Fruit fly (Drosophila melanogaster): ENCODE data around the gene Cont.

The Cont gene

dm6 chr3R:4378363-4379354, 2.4 kb upstream of the Cont start, which contains the start of gene Sfxn1-3 (continued):
- TF ChIP-seq esn (GFP tag; optimal IDR thresholded peaks at IDR 0.05) (peak; percentile 64), Lpt (GFP tag; optimal IDR thresholded peaks at IDR 0.05) (peak; percentile 7), ss (GFP tag; optimal IDR thresholded peaks at IDR 0.05) (peak in 1 of 2 experiments; percentile 66), CG7368 (GFP tag; optimal IDR thresholded peaks at IDR 0.05) (peak; percentile 46), salr (GFP tag; optimal IDR thresholded peaks at IDR 0.05) (peak in 1 of 2 experiments; percentile 4), CG8119 (GFP tag; IDR thresholded peaks at IDR 0.05) (peak; percentile 50; the same call in 2 of the 3 replicates), net (GFP tag; optimal IDR thresholded peaks at IDR 0.05) (peak; percentile 62), CG10669 (GFP tag; optimal IDR thresholded peaks at IDR 0.05) (no peak), CG16779 (tag; optimal IDR thresholded peaks at IDR 0.05) (no peak), Sox102F (GFP tag; optimal IDR thresholded peaks at IDR 0.05) (no peak)

DNA sequence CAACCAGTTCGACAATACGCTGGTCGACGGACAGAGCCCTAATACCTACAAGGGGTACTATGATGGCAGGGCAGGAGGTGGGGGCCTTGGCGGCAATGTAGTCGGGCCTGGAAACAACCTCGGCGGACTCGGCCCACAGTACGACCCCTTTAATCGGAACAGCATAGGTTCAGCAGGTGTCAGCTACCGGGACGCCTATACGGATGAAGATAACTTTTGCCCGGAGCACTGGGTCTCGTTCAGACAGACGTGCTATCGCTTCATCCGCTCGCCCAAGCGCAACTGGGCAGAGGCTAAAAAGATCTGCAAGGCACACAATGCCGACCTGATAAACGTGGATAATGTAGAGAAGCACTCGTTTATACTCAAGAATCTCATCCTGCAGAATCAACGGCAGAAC, 1.1 kb downstream of the Cont start:
- TF ChIP-seq vri (GFP tag; optimal IDR thresholded peaks at IDR 0.05) (no peak), svp (GFP tag) (peak; percentile 91), CG6163 (GFP tag; IDR thresholded peaks at IDR 0.05) (no peak)

DNA sequence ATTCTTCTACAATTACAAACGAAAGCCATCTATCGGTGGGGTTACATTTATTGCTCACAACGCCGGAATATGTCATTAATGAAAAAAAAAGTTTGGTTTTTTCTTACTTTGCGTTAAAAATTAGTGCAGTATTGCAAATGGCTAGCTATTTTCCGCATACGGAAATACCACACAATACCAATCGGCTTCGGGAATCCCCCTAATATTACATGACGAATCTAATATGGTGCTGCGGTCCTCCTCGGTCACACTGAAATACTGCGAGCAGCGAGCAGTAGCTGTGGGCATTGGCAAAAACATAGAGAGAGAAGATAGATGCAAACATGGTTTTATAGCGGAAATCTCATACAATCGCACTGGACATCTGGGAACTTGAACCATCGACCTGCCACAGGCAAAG, 6.4 kb downstream of the Cont start, which contains the start of gene tub:
tub (plus strand) TSS at position 253 of the 400 bp plus-strand sequence.
- TF ChIP-seq eg (GFP tag; IDR thresholded peaks at IDR 0.05) (no peak; the same call in 2 of the 3 replicates), Hr39 (GFP tag; optimal IDR thresholded peaks at IDR 0.05) (peak; percentile 7), CG3032 (tag; optimal IDR thresholded peaks at IDR 0.05) (peak; percentile 25), CG4318 (GFP tag; optimal IDR thresholded peaks at IDR 0.05) (no peak), Sox15 (GFP tag; optimal IDR thresholded peaks at IDR 0.05) (no peak), CG6163 (GFP tag; IDR thresholded peaks at IDR 0.05) (peak; percentile 62), CG1621 (tag; optimal IDR thresholded peaks at IDR 0.05) (peak; percentile 45), CG6808 (GFP tag; optimal IDR thresholded peaks at IDR 0.05) (no peak), CG6854 (GFP tag; optimal IDR thresholded peaks at IDR 0.05) (no peak), dac (GFP tag; optimal IDR thresholded peaks at IDR 0.05) (peak; percentile 22), acj6 (GFP tag; optimal IDR thresholded peaks at IDR 0.05) (peak; percentile 25), CG31627 (GFP tag; optimal IDR thresholded peaks at IDR 0.05) (peak; percentile 26), topi (GFP tag; optimal IDR thresholded peaks at IDR 0.05) (peak; percentile 10), lz (GFP tag; optimal IDR thresholded peaks at IDR 0.05) (peak; percentile 47), Eip78C (GFP tag) (peak; percentile 63), esn (GFP tag; optimal IDR thresholded peaks at IDR 0.05) (peak; percentile 13), CG16779 (tag; optimal IDR thresholded peaks at IDR 0.05) (no peak), CG15336 (GFP tag; IDR thresholded peaks at IDR 0.05) (no peak), svp (GFP tag) (peak; percentile 84)

DNA sequence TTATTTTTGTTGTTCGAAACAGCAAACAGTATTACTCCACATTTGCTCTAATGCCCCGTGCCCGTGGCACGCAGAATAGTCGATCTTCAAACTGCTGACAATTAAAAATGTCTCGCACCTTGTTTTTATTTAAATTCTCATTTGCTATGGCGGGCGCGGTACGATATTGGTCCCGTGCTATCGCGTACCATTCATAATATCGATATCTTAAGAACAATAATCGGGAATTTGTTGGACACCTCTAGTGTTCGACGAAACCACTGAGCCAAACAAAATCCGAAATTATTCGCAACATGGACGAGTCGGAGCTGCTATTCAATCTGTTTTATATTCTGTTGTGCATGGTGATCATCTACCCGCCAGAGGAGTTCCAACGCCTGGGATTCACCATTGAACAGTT, 9.0 kb downstream of the Cont start, which contains the start of gene CG14646:
CG14646 (plus strand) TSS at position 234 of the 400 bp plus-strand sequence.
- peak; percentile 37 for TF ChIP-seq Eip78C (GFP tag)
- TF ChIP-seq fkh (GFP tag; optimal IDR thresholded peaks at IDR 0.05), result no peak
- TF ChIP-seq esn (GFP tag; optimal IDR thresholded peaks at IDR 0.05), result peak; percentile 17
- no peak for TF ChIP-seq CG8632 (GFP tag; optimal IDR thresholded peaks at IDR 0.05)
- 0 out of 3 replicates have a peak, but pooled peaks have one; percentile 22 for TF ChIP-seq CG8119 (GFP tag; IDR thresholded peaks at IDR 0.05)
- peak; percentile 12 for TF ChIP-seq CG6854 (GFP tag; optimal IDR thresholded peaks at IDR 0.05)
- TF ChIP-seq dsx (GFP tag; optimal IDR thresholded peaks at IDR 0.05; ENCODE audit: poor library complexity, severe bottlenecking), result no peak
- TF ChIP-seq Ets96B (tag; optimal IDR thresholded peaks at IDR 0.05), result no peak
- TF ChIP-seq eg (GFP tag; IDR thresholded peaks at IDR 0.05), result no peak

All from whole organism, prepupa.